Worm (Caenorhabditis elegans): ENCODE results near the gene C40H1.8.

DNA sequence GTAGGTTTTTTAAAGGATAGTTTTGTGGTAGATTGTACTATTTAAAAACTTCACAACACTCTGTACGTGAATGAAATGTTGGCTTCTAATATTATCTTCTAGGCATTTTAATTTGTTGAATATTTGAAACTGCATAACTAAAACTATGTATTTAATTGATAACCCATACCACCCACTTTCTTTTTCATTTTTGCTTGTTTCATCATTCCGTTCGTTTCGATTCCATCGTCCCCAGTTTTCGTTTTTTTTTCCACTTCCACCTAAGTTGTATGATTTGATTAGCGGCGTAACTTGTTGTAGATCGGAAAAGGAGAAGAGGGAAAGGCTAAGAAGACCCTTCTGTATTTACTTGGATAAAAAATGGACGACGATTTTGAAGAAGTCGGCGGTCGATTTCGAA is 14.6 kb upstream of the C40H1.8 start, which contains the start of gene K01B6.3:
- no peak for TF ChIP-seq F49E8.2 (tag; optimal IDR thresholded peaks at IDR 0.05; ENCODE audit: borderline replicate concordance)
- TF ChIP-seq unc-39 (tag; optimal IDR thresholded peaks at IDR 0.05), result no peak
- TF ChIP-seq R02D3.7 (tag; optimal IDR thresholded peaks at IDR 0.05), result no peak
- TF ChIP-seq nhr-237 (tag; optimal IDR thresholded peaks at IDR 0.05), result no peak
- TF ChIP-seq unc-62 (GFP tag; optimal IDR thresholded peaks at IDR 0.05 in 1 of 2), result no peak
- TF ChIP-seq unc-62 (tag; optimal IDR thresholded peaks at IDR 0.05), result no peak
- TF ChIP-seq nhr-111 (GFP tag; optimal IDR thresholded peaks at IDR 0.05), result no peak
- TF ChIP-seq daf-8 (GFP tag; IDR thresholded peaks at IDR 0.05), result no peak

Data from whole organism, L4 larva.